Worm (Caenorhabditis elegans) whole organism, L4 larva: Measurements from ENCODE around the gene ncs-1.
A peak's percentile ranks its signal among the peaks of the same experiment; 100 is the strongest.

ENCODE experiments used
- F10B5.3 ChIP-seq: sonication (generic microtip); optimal IDR thresholded peaks from 2 replicates; lab custom pipeline; 2016; ENCODE audit warnings: mild to moderate bottlenecking, missing genetic modification characterization, missing compliant biosample characterization
- F26F4.8 ChIP-seq: fragments of 200-800 bp; sonication (Bioruptor generic); conservative IDR thresholded peaks from 2 replicates; pipeline ENCODE4 v1.3.6; 2022; ENCODE audit warnings: missing genetic modification characterization, missing compliant biosample characterization
- F37D6.2 ChIP-seq: sonication (generic microtip); optimal IDR thresholded peaks from 2 replicates; lab custom pipeline; 2016; ENCODE audit warnings: mild to moderate bottlenecking, missing genetic modification characterization, missing compliant biosample characterization
- F49E8.2 ChIP-seq: sonication (generic microtip); optimal IDR thresholded peaks from 2 replicates; lab custom pipeline; 2016; ENCODE audit warnings: missing compliant biosample characterization, mild to moderate bottlenecking, missing genetic modification characterization, borderline replicate concordance
- T20F7.1 ChIP-seq: fragments of 200-800 bp; sonication (Bioruptor generic); optimal IDR thresholded peaks from 2 replicates; lab custom pipeline; 2018; ENCODE audit warnings: mild to moderate bottlenecking, missing genetic modification characterization, missing compliant biosample characterization
- T26A8.4 ChIP-seq: fragments of 200-800 bp; sonication (Bioruptor generic); IDR thresholded peaks from 2 replicates; pipeline ENCODE4 v1.3.6; 2022; ENCODE audit warnings: missing genetic modification characterization, missing compliant biosample characterization
- Y48G9A.11 ChIP-seq: fragments of 200-800 bp; sonication (Bioruptor generic); IDR thresholded peaks from 2 replicates; pipeline ENCODE4 v1.3.6; 2022; ENCODE audit warnings: missing genetic modification reagents, missing genetic modification characterization, missing compliant biosample characterization
- ZK546.5 ChIP-seq, 2 experiments: sonication (generic microtip); optimal IDR thresholded peaks; 2 replicates each; lab custom pipeline; 2017; ENCODE audit warnings: missing biosample characterization in 2 of 2, missing genetic modification characterization in 2 of 2
- aha-1 ChIP-seq: fragments of 150-350 bp; peaks from one replicate; lab custom pipeline; 2014; ENCODE audit warnings: missing biosample characterization, missing genetic modification characterization
- ama-1 ChIP-seq: fragments of 150-350 bp; optimal IDR thresholded peaks from 2 replicates; lab custom pipeline; 2014; ENCODE audit warnings: inconsistent platforms, mixed read lengths
- arid-1 ChIP-seq: fragments of 200-800 bp; sonication (Bioruptor generic); conservative IDR thresholded peaks from 2 replicates; pipeline ENCODE4 v1.3.6; 2022; ENCODE audit warnings: missing genetic modification reagents, missing genetic modification characterization, missing compliant biosample characterization
- ceh-20 ChIP-seq: fragments of 200-800 bp; sonication (Bioruptor generic); IDR thresholded peaks from 2 replicates; pipeline ENCODE4 v1.3.6; 2022; ENCODE audit warnings: missing genetic modification reagents, missing genetic modification characterization, missing compliant biosample characterization
- ceh-32 ChIP-seq: sonication (generic microtip); optimal IDR thresholded peaks from 2 replicates; lab custom pipeline; 2016; ENCODE audit warnings: mild to moderate bottlenecking, missing genetic modification characterization, missing compliant biosample characterization; ENCODE audit not compliant: poor library complexity
- ceh-44 ChIP-seq: fragments of 200-800 bp; sonication (Bioruptor generic); IDR thresholded peaks from 2 replicates; pipeline ENCODE4 v1.3.6; 2022; ENCODE audit warnings: missing genetic modification reagents, missing genetic modification characterization, missing compliant biosample characterization
- ceh-62 ChIP-seq: sonication (generic microtip); optimal IDR thresholded peaks from 2 replicates; lab custom pipeline; 2017; ENCODE audit warnings: missing biosample characterization, missing genetic modification characterization
- ces-1 ChIP-seq: fragments of 150-350 bp; sonication (generic microtip); optimal IDR thresholded peaks from 4 replicates; lab custom pipeline; 2014; ENCODE audit warnings: missing biosample characterization, missing genetic modification reagents, missing genetic modification characterization
- daf-8 ChIP-seq: fragments of 200-800 bp; sonication (Bioruptor generic); IDR thresholded peaks from 2 replicates; pipeline ENCODE4 v1.3.6; 2022; ENCODE audit warnings: missing genetic modification characterization, missing compliant biosample characterization
- duxl-1 ChIP-seq: sonication (generic microtip); optimal IDR thresholded peaks from 2 replicates; lab custom pipeline; 2016; ENCODE audit warnings: mild to moderate bottlenecking, missing genetic modification characterization, moderate library complexity, missing compliant biosample characterization; ENCODE audit not compliant: poor library complexity
- egl-27 ChIP-seq: sonication (generic microtip); optimal IDR thresholded peaks from 3 replicates; lab custom pipeline; 2017; ENCODE audit warnings: missing biosample characterization, missing genetic modification reagents, missing genetic modification characterization
- fkh-10 ChIP-seq: fragments of 150-350 bp; optimal IDR thresholded peaks from 2 replicates; lab custom pipeline; 2014; ENCODE audit warnings: missing biosample characterization, missing genetic modification reagents, missing genetic modification characterization
- hif-1 ChIP-seq, 2 experiments: sonication (generic microtip); optimal IDR thresholded peaks; 2 replicates each; lab custom pipeline; 2016 to 2017; ENCODE audit warnings: missing compliant biosample characterization in 2 of 2, missing genetic modification characterization in 2 of 2, missing genetic modification reagents in 2 of 2, missing genotype in 2 of 2, mild to moderate bottlenecking in 1 of 2
- hlh-11 ChIP-seq: fragments of 200-800 bp; sonication (Bioruptor generic); optimal IDR thresholded peaks from 2 replicates; lab custom pipeline; 2018; ENCODE audit warnings: mild to moderate bottlenecking, missing genetic modification characterization, missing compliant biosample characterization
- hlh-30 ChIP-seq: sonication (generic microtip); optimal IDR thresholded peaks from 2 replicates; lab custom pipeline; 2017; ENCODE audit warnings: antibody characterized with exemption, mild to moderate bottlenecking, missing genetic modification characterization, missing compliant biosample characterization; ENCODE audit not compliant: insufficient read depth
- hmg-1.1 ChIP-seq: fragments of 200-800 bp; sonication (Bioruptor generic); IDR thresholded peaks from 2 replicates; pipeline ENCODE4 v1.3.6; 2022; ENCODE audit warnings: missing genetic modification reagents, missing genetic modification characterization, missing compliant biosample characterization
- lim-7 ChIP-seq: fragments of 200-800 bp; sonication (Bioruptor generic); IDR thresholded peaks from 2 replicates; pipeline ENCODE4 v1.3.6; 2022; ENCODE audit warnings: missing genetic modification characterization, missing compliant biosample characterization
- lin-1 ChIP-seq: fragments of 200-800 bp; sonication (Bioruptor generic); IDR thresholded peaks from 2 replicates; pipeline ENCODE4 v1.3.6; 2022; ENCODE audit warnings: missing genetic modification reagents, missing genetic modification characterization, missing compliant biosample characterization
- lin-15B ChIP-seq: fragments of 150-350 bp; sonication (generic microtip); optimal IDR thresholded peaks from 3 replicates; lab custom pipeline; 2014; ENCODE audit warnings: missing biosample characterization, missing genetic modification characterization
- lin-38 ChIP-seq: fragments of 200-800 bp; sonication (Bioruptor generic); IDR thresholded peaks from 2 replicates; pipeline ENCODE4 v1.3.6; 2022; ENCODE audit warnings: missing genetic modification reagents, missing genetic modification characterization, missing compliant biosample characterization
- madf-9 ChIP-seq: fragments of 200-800 bp; sonication (Bioruptor generic); conservative IDR thresholded peaks from 2 replicates; pipeline ENCODE4 v1.3.6; 2022; ENCODE audit warnings: missing genetic modification reagents, missing genetic modification characterization, missing compliant biosample characterization
- mdl-1 ChIP-seq, 2 experiments: fragments of 150-350 bp in 1 of 2; sonication (generic microtip) in 1 of 2; optimal IDR thresholded peaks; 2 replicates each; lab custom pipeline; 2014 to 2017; ENCODE audit warnings: missing biosample characterization in 2 of 2, missing genetic modification characterization in 2 of 2
- mdt-29 ChIP-seq: fragments of 200-800 bp; sonication (Bioruptor generic); IDR thresholded peaks from 2 replicates; pipeline ENCODE4 v1.3.6; 2022; ENCODE audit warnings: missing genetic modification reagents, missing genetic modification characterization, missing compliant biosample characterization
- mxl-3 ChIP-seq: fragments of 200-800 bp; sonication (Bioruptor generic); optimal IDR thresholded peaks from 2 replicates; lab custom pipeline; 2018; ENCODE audit warnings: mild to moderate bottlenecking, missing genetic modification characterization, missing compliant biosample characterization
- nhr-102 ChIP-seq: sonication (generic microtip); optimal IDR thresholded peaks from 2 replicates; lab custom pipeline; 2016; ENCODE audit warnings: mild to moderate bottlenecking, missing genetic modification characterization, moderate library complexity, missing compliant biosample characterization
- nhr-11 ChIP-seq: fragments of 150-350 bp; optimal IDR thresholded peaks from 2 replicates; lab custom pipeline; 2014; ENCODE audit warnings: missing biosample characterization, missing genetic modification characterization
- nhr-25 ChIP-seq: sonication (generic microtip); optimal IDR thresholded peaks from 2 replicates; lab custom pipeline; 2017; ENCODE audit warnings: missing genetic modification characterization, mild to moderate bottlenecking, missing compliant biosample characterization, antibody characterized with exemption, moderate library complexity, borderline replicate concordance; ENCODE audit not compliant: insufficient read depth
- nhr-28 ChIP-seq: fragments of 150-350 bp; optimal IDR thresholded peaks from 2 replicates; lab custom pipeline; 2014; ENCODE audit warnings: missing biosample characterization, missing genetic modification characterization
- nhr-48 ChIP-seq: sonication (generic microtip); optimal IDR thresholded peaks from 2 replicates; lab custom pipeline; 2016; ENCODE audit warnings: mild to moderate bottlenecking, missing genetic modification characterization, missing compliant biosample characterization
- nhr-6 ChIP-seq: fragments of 150-350 bp; optimal IDR thresholded peaks from 2 replicates; lab custom pipeline; 2014; ENCODE audit warnings: missing biosample characterization, missing genetic modification characterization
- php-3 ChIP-seq: fragments of 200-800 bp; sonication (Bioruptor generic); IDR thresholded peaks from 2 replicates; pipeline ENCODE4 v1.3.6; 2022; ENCODE audit warnings: missing genetic modification reagents, missing genetic modification characterization, missing compliant biosample characterization
- rbr-2 ChIP-seq: sonication (generic microtip); optimal IDR thresholded peaks from 2 replicates; lab custom pipeline; 2016; ENCODE audit warnings: missing genotype, missing genetic modification characterization, missing compliant biosample characterization
- saeg-2 ChIP-seq: fragments of 200-800 bp; sonication (Bioruptor generic); IDR thresholded peaks from 2 replicates; pipeline ENCODE4 v1.3.6; 2022; ENCODE audit warnings: missing genetic modification reagents, missing genetic modification characterization, missing compliant biosample characterization
- set-16 ChIP-seq: fragments of 200-800 bp; sonication (Bioruptor generic); IDR thresholded peaks from 2 replicates; pipeline ENCODE4 v1.3.6; 2022; ENCODE audit warnings: missing genetic modification reagents, missing genetic modification characterization, missing compliant biosample characterization
- skn-1 ChIP-seq: fragments of 150-350 bp; optimal IDR thresholded peaks from 2 replicates; lab custom pipeline; 2014; ENCODE audit warnings: missing biosample characterization, missing genetic modification characterization
- snpc-1.2 ChIP-seq: fragments of 200-800 bp; sonication (Bioruptor generic); IDR thresholded peaks from 2 replicates; pipeline ENCODE4 v1.3.6; 2022; ENCODE audit warnings: missing genetic modification reagents, missing genetic modification characterization, missing compliant biosample characterization
- snpc-4 ChIP-seq: fragments of 150-350 bp; optimal IDR thresholded peaks from 2 replicates; lab custom pipeline; 2014; ENCODE audit warnings: missing biosample characterization, missing genetic modification characterization
- spr-3 ChIP-seq: fragments of 200-800 bp; sonication (Bioruptor generic); optimal IDR thresholded peaks from 2 replicates; lab custom pipeline; 2018; ENCODE audit warnings: mild to moderate bottlenecking, missing genetic modification characterization, missing compliant biosample characterization
- unc-62 ChIP-seq, 3 experiments: fragments of 150-350 bp in 1 of 3; sonication (generic microtip); optimal IDR thresholded peaks in 2 of 3; peaks in 1 of 3; 1 replicate in 1 of 3; 2 replicates in 2 of 3; lab custom pipeline; 2014 to 2017; ENCODE audit warnings: missing biosample characterization in 3 of 3, missing genetic modification characterization in 3 of 3, missing genetic modification reagents in 3 of 3, missing genotype in 1 of 3
- zag-1 ChIP-seq: fragments of 150-350 bp; optimal IDR thresholded peaks from 2 replicates; lab custom pipeline; 2014; ENCODE audit warnings: missing biosample characterization, missing genetic modification characterization
- zfp-3 ChIP-seq: fragments of 200-800 bp; sonication (Bioruptor generic); conservative IDR thresholded peaks from 2 replicates; pipeline ENCODE4 v1.3.6; 2022; ENCODE audit warnings: missing genetic modification reagents, missing genetic modification characterization, missing compliant biosample characterization
- ztf-7 ChIP-seq: fragments of 150-350 bp; optimal IDR thresholded peaks from 2 replicates; lab custom pipeline; 2014; ENCODE audit warnings: missing biosample characterization, missing genetic modification characterization

The ncs-1 gene

ce11 chrX:949466-949865 is 13.6 kb downstream of the ncs-1 start (continued):
- no peak for TF ChIP-seq F10B5.3 (tag; lab: Kevin White, UChicago)
- peak; percentile 36 for TF ChIP-seq ces-1 (GFP tag; lab: Kevin White, UChicago)
- TF ChIP-seq saeg-2 (GFP tag; lab: Robert Waterston, UW): peak; percentile 82; the same call in 1 of the 2 replicates
- no peak for TF ChIP-seq F49E8.2 (tag; lab: Kevin White, UChicago)
- TF ChIP-seq zag-1 (tag; lab: Kevin White, UChicago): peak; percentile 68
- peak; percentile 82 for TF ChIP-seq ceh-20
- TF ChIP-seq egl-27 (tag; lab: Kevin White, UChicago): no peak
- peak; percentile 11 for TF ChIP-seq snpc-4 (tag; lab: Kevin White, UChicago)
- peak; percentile 80 for TF ChIP-seq hlh-30 (tag; lab: Kevin White, UChicago)
- peak; percentile 68 for TF ChIP-seq arid-1 (GFP tag; lab: Robert Waterston, UW)
- no peak for TF ChIP-seq nhr-6 (tag; lab: Kevin White, UChicago)
- peak; percentile 94 for TF ChIP-seq nhr-11 (tag; lab: Kevin White, UChicago)
- TF ChIP-seq duxl-1 (tag; lab: Kevin White, UChicago): peak; percentile 73
- TF ChIP-seq nhr-25 (tag; lab: Kevin White, UChicago): peak; percentile 53
- peak; percentile 79 for TF ChIP-seq set-16 (GFP tag; lab: Robert Waterston, UW)
- TF ChIP-seq fkh-10 (GFP tag; lab: Kevin White, UChicago): peak; percentile 93
- TF ChIP-seq nhr-28 (tag; lab: Kevin White, UChicago): peak; percentile 75
- peak; percentile 87 for TF ChIP-seq hlh-11 (tag; lab: Kevin White, UChicago)
- TF ChIP-seq zfp-3 (GFP tag; lab: Robert Waterston, UW): peak; percentile 31; the same call in 1 of the 2 replicates
- 0 out of 2 replicates have a peak, but pooled peaks have one; percentile 9 for TF ChIP-seq ceh-44
- TF ChIP-seq aha-1 (tag; lab: Kevin White, UChicago): peak; percentile 98
- TF ChIP-seq nhr-48: peak; percentile 91
- peak in 1 of 2 experiments; percentile 99 for TF ChIP-seq unc-62 (GFP tag; optimal IDR thresholded peaks at IDR 0.05 in 1 of 2; lab: Kevin White, UChicago)
- TF ChIP-seq unc-62 (tag; optimal IDR thresholded peaks at IDR 0.05; lab: Kevin White, UChicago): no peak
- TF ChIP-seq T20F7.1 (GFP tag; lab: Kevin White, UChicago): peak; percentile 80
- no peak for TF ChIP-seq Y48G9A.11 (GFP tag; lab: Robert Waterston, UW)
- TF ChIP-seq lin-15B (tag; lab: Kevin White, UChicago): no peak
- peak; percentile 69 for TF ChIP-seq nhr-102 (tag; lab: Kevin White, UChicago)
- TF ChIP-seq mdt-29 (GFP tag; lab: Robert Waterston, UW): peak; percentile 32; the same call in 1 of the 2 replicates
- peak; percentile 59 for TF ChIP-seq lin-38 (GFP tag; lab: Robert Waterston, UW)
- no peak for TF ChIP-seq skn-1 (tag; lab: Kevin White, UChicago)
- no peak for TF ChIP-seq ama-1 (lab: Kevin White, UChicago)
- TF ChIP-seq ZK546.5 (tag; optimal IDR thresholded peaks at IDR 0.05; lab: Kevin White, UChicago): peak in 1 of 2 experiments; percentile 11
- TF ChIP-seq F26F4.8 (GFP tag; lab: Robert Waterston, UW): no peak
- peak; percentile 86 for TF ChIP-seq mxl-3 (GFP tag; lab: Kevin White, UChicago)
- TF ChIP-seq lim-7 (GFP tag; lab: Robert Waterston, UW): 0 out of 2 replicates have a peak, but pooled peaks have one; percentile 46
- peak; percentile 90 for TF ChIP-seq F37D6.2 (tag; lab: Kevin White, UChicago)
- no peak for TF ChIP-seq snpc-1.2 (GFP tag; lab: Robert Waterston, UW)
- peak; percentile 5 to 89 for TF ChIP-seq mdl-1 (tag; optimal IDR thresholded peaks at IDR 0.05; lab: Kevin White, UChicago)
- TF ChIP-seq spr-3 (GFP tag; lab: Kevin White, UChicago): no peak
- no peak for TF ChIP-seq php-3 (GFP tag; lab: Robert Waterston, UW)
- TF ChIP-seq ceh-62 (tag; lab: Kevin White, UChicago): no peak
- TF ChIP-seq hmg-1.1 (GFP tag; lab: Robert Waterston, UW): peak; percentile 89
- TF ChIP-seq madf-9: peak; percentile 77
- TF ChIP-seq T26A8.4 (GFP tag; lab: Robert Waterston, UW): peak; percentile 83
- TF ChIP-seq rbr-2 (tag; lab: Kevin White, UChicago): peak; percentile 97
- peak; percentile 82 for TF ChIP-seq ztf-7 (tag; lab: Kevin White, UChicago)
- peak in 1 of 2 experiments; percentile 74 for TF ChIP-seq hif-1 (tag; optimal IDR thresholded peaks at IDR 0.05; lab: Kevin White, UChicago)
- peak; percentile 40 for TF ChIP-seq ceh-32
- no peak for TF ChIP-seq lin-1 (GFP tag; lab: Robert Waterston, UW)
- no peak for TF ChIP-seq daf-8
